Worm (Caenorhabditis elegans): Measurements from ENCODE around the gene srd-39.

- TF ChIP-seq ama-1 (optimal IDR thresholded peaks at IDR 0.05): no peak
- no peak for TF ChIP-seq skn-1 (tag; optimal IDR thresholded peaks at IDR 0.05)
- no peak for TF ChIP-seq aly-2 (tag; optimal IDR thresholded peaks at IDR 0.05)
- no peak for TF ChIP-seq Y5F2A.4 (GFP tag; optimal IDR thresholded peaks at IDR 0.05)
- TF ChIP-seq mxl-2 (GFP tag; conservative IDR thresholded peaks at IDR 0.05): no peak
- no peak for TF ChIP-seq saeg-2 (GFP tag; IDR thresholded peaks at IDR 0.05)
- TF ChIP-seq ceh-82 (tag; optimal IDR thresholded peaks at IDR 0.05): no peak
- TF ChIP-seq fos-1 (tag; optimal IDR thresholded peaks at IDR 0.05): no peak
- TF ChIP-seq lsy-2 (tag; optimal IDR thresholded peaks at IDR 0.05): no peak
- no peak for TF ChIP-seq lin-29 (GFP tag; IDR thresholded peaks at IDR 0.05)
Measured at ce11 chrX:13251914-13252434, 48.4 kb downstream of the srd-39 start, which contains the start of gene nhr-32.

Data from whole organism, L4 larva.